Worm (Caenorhabditis elegans) whole organism, early embryonic: ENCODE measurements around the gene F10E7.6.

Experiments
- B0310.2 ChIP-seq: sonication (generic microtip); optimal IDR thresholded peaks from 2 replicates; lab custom pipeline; 2016; ENCODE audit warnings: mild to moderate bottlenecking, missing genetic modification characterization, missing compliant biosample characterization
- F13C5.2 ChIP-seq: sonication (generic microtip); optimal IDR thresholded peaks from 2 replicates; lab custom pipeline; 2017; ENCODE audit warnings: mild to moderate bottlenecking, missing genetic modification characterization, inconsistent platforms, missing compliant biosample characterization
- aly-1 ChIP-seq: sonication (generic microtip); optimal IDR thresholded peaks from 2 replicates; lab custom pipeline; 2016; ENCODE audit warnings: missing genetic modification characterization, missing compliant biosample characterization
- ama-1 ChIP-seq: fragments of 150-350 bp; optimal IDR thresholded peaks from 2 replicates; lab custom pipeline; 2014
- ceh-13 ChIP-seq: fragments of 200-800 bp; sonication (Bioruptor generic); optimal IDR thresholded peaks from 2 replicates; lab custom pipeline; 2018; ENCODE audit warnings: mild to moderate bottlenecking, missing genetic modification characterization, missing compliant biosample characterization
- ceh-36 ChIP-seq: sonication (generic microtip); optimal IDR thresholded peaks from 2 replicates; lab custom pipeline; 2016; ENCODE audit warnings: missing genetic modification characterization, inconsistent platforms, missing compliant biosample characterization
- ets-7 ChIP-seq: sonication (generic microtip); optimal IDR thresholded peaks from 2 replicates; lab custom pipeline; 2016; ENCODE audit warnings: missing genotype, missing genetic modification characterization, missing compliant biosample characterization
- flt-1 ChIP-seq: fragments of 200-800 bp; sonication (Bioruptor generic); IDR thresholded peaks from 2 replicates; pipeline ENCODE4 v1.3.6; 2022; ENCODE audit warnings: missing genetic modification characterization, missing compliant biosample characterization
- hmbx-1 ChIP-seq: sonication (generic microtip); optimal IDR thresholded peaks from 2 replicates; lab custom pipeline; 2016; ENCODE audit warnings: mild to moderate bottlenecking, missing genetic modification characterization, missing compliant biosample characterization
- hmg-4 ChIP-seq: fragments of 200-800 bp; sonication (Bioruptor generic); optimal IDR thresholded peaks from 2 replicates; lab custom pipeline; 2018; ENCODE audit warnings: mild to moderate bottlenecking, missing genetic modification characterization, missing compliant biosample characterization
- hnd-1 ChIP-seq: sonication (generic microtip); optimal IDR thresholded peaks from 2 replicates; lab custom pipeline; 2016; ENCODE audit warnings: missing genetic modification characterization, missing compliant biosample characterization
- pes-1 ChIP-seq: fragments of 200-800 bp; sonication (Bioruptor generic); IDR thresholded peaks from 2 replicates; pipeline ENCODE4 v1.3.6; 2022; ENCODE audit warnings: missing genetic modification reagents, missing genetic modification characterization, missing compliant biosample characterization
- scrt-1 ChIP-seq: fragments of 200-800 bp; sonication (Bioruptor generic); IDR thresholded peaks from 2 replicates; pipeline ENCODE4 v1.3.6; 2022; ENCODE audit warnings: missing genetic modification characterization, missing compliant biosample characterization
- sea-1 ChIP-seq: fragments of 200-800 bp; sonication (Bioruptor generic); conservative IDR thresholded peaks from 2 replicates; pipeline ENCODE4 v1.3.6; 2022; ENCODE audit warnings: missing genetic modification characterization, missing compliant biosample characterization
- tbx-11 ChIP-seq: fragments of 200-800 bp; sonication (Bioruptor generic); IDR thresholded peaks from 2 replicates; pipeline ENCODE4 v1.3.6; 2022; ENCODE audit warnings: missing genetic modification characterization, missing compliant biosample characterization
- tbx-37 ChIP-seq: fragments of 200-800 bp; sonication (Bioruptor generic); conservative IDR thresholded peaks from 2 replicates; pipeline ENCODE4 v1.3.6; 2022; ENCODE audit warnings: missing genetic modification reagents, missing genetic modification characterization, missing compliant biosample characterization
- tra-4 ChIP-seq: sonication (generic microtip); optimal IDR thresholded peaks from 2 replicates; lab custom pipeline; 2017; ENCODE audit warnings: missing genetic modification characterization, missing compliant biosample characterization

The F10E7.6 gene

DNA sequence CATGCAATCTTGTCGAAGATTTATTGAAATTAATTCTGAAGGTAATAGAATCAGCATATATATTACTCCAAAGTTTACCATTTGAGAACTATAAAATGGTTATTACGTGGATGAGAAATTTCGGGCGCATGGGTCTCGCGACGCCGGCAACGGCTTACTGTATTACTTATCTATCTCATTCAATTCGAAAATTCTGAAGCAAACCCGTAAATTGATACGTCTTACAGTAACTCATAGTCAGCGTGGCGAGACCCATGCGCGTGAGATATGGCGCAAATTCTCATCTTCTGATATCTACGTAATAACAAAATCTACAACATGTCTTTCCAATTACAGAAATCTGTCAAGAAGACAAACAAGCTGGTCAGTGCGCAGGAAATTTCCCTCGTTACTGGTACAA, 6.6 kb downstream of the F10E7.6 start:
- TF ChIP-seq pes-1 (GFP tag; lab: Robert Waterston, UW) (no peak), ceh-36 (no peak), ceh-13 (GFP tag; lab: Kevin White, UChicago) (no peak), sea-1 (no peak), B0310.2 (tag; lab: Kevin White, UChicago) (no peak), hmg-4 (GFP tag; lab: Kevin White, UChicago) (no peak), F13C5.2 (tag; lab: Kevin White, UChicago) (no peak), hnd-1 (tag; lab: Kevin White, UChicago) (no peak), ama-1 (lab: Kevin White, UChicago) (no peak), ets-7 (no peak), tra-4 (tag; lab: Kevin White, UChicago) (no peak), scrt-1 (no peak), aly-1 (tag; lab: Kevin White, UChicago) (no peak)

DNA sequence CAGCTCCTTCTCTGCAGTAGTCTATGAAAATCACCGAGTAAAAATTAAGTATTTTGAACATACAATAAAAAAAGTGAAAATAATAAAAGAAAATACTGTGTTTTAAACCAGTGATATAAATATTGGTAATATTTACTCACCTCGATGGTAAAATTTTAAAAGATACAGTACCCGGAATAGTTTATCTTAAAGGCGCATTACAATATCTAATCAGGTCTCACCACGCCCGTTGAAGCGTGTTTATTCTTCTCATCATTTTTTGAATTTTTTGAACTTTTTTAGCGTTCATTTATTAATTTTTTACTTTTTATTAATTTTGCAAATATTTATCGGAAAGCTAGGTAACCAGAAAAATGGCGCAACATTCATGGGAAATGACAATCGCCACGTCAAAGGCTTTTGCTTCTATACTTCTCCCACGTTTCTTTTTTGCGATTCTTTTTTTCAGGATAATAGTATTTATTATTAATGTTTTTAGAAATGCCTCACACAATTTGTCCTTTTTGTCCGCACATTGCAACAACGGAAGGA, 8.9 kb downstream of the F10E7.6 start, which contains the start of gene F10E7.2:
TSS of gene F10E7.2 (plus strand) at position 481 of the 531 bp plus-strand sequence.
- TF ChIP-seq B0310.2 (tag; lab: Kevin White, UChicago) (no peak), sea-1 (no peak), tbx-11 (GFP tag; lab: Robert Waterston, UW) (no peak), ama-1 (lab: Kevin White, UChicago) (no peak), ceh-13 (GFP tag; lab: Kevin White, UChicago) (no peak), hmg-4 (GFP tag; lab: Kevin White, UChicago) (no peak), flt-1 (GFP tag; lab: Robert Waterston, UW) (no peak)

DNA sequence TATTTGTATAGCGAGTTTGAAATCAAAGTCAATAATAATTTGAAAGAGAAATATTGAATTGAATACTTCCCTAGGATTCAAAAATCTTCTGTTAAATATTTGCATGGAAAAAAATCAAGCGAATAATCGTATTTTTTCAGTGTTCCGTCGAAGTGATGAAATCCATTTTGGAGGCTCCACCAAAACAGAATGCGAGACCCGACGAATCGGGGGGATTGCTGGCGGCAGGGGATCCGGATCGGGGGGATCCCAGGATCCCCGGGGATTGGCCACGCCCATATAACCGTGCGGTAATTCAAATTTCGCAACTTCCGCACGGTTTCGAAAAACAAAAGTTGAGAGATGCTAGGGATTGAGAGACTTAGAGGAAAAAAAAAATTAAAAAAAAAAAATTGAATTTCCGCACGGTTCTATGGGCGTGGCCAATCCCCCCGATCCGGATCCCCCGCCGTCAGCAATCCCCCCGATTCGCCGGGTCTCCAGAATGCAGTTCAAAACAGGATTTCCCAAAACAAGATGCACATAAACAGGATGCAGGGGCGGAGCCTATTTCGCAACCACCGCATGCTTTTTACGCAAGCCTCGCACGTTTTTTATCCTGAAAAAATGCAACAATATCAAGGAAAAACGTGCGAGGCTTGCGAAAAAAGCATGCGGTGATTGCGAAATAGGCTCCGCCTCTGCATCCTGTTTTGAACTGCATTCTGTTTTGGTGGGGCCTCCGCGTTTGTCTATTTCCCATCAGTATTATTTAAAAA, 10.0 kb downstream of the F10E7.6 start, which contains the start of gene F10E7.11:
TSS of gene F10E7.11 (minus strand) at position 232 of the 758 bp plus-strand sequence.
- TF ChIP-seq tbx-11 (GFP tag; lab: Robert Waterston, UW) (no peak), flt-1 (GFP tag; lab: Robert Waterston, UW) (no peak), F13C5.2 (tag; lab: Kevin White, UChicago) (no peak), ets-7 (no peak), scrt-1 (no peak), hnd-1 (tag; lab: Kevin White, UChicago) (no peak), tbx-37 (GFP tag; lab: Robert Waterston, UW) (no peak), ama-1 (lab: Kevin White, UChicago) (no peak), B0310.2 (tag; lab: Kevin White, UChicago) (no peak), aly-1 (tag; lab: Kevin White, UChicago) (no peak), hmg-4 (GFP tag; lab: Kevin White, UChicago) (no peak), sea-1 (no peak), pes-1 (GFP tag; lab: Robert Waterston, UW) (no peak), ceh-13 (GFP tag; lab: Kevin White, UChicago) (no peak), ceh-36 (no peak)

DNA sequence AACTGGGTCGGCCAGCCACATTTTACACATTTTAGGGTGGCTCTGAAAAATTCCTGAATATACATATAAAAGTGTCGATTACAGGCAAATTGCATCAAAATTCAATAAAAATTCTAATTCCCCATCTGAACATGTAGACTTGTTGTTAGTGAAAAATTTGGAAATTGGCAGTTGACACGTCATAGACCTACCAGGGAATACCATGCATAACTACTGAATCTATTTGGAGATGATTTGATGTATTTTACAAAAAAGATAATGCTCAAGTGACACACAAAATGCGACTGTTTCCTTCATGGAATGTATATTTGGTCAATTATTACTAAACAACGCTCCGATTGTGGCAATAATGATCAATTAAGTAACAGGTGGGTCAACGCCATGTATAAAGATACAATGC, 13.6 kb downstream of the F10E7.6 start, which contains the start of gene F10E7.1:
TSS of gene F10E7.1 (plus strand) at position 301 of the 400 bp plus-strand sequence.
- TF ChIP-seq tbx-37 (GFP tag; lab: Robert Waterston, UW) (no peak), aly-1 (tag; lab: Kevin White, UChicago) (no peak), hmg-4 (GFP tag; lab: Kevin White, UChicago) (no peak), tbx-11 (GFP tag; lab: Robert Waterston, UW) (no peak), ama-1 (lab: Kevin White, UChicago) (no peak), flt-1 (GFP tag; lab: Robert Waterston, UW) (no peak), ets-7 (no peak), B0310.2 (tag; lab: Kevin White, UChicago) (no peak)

DNA sequence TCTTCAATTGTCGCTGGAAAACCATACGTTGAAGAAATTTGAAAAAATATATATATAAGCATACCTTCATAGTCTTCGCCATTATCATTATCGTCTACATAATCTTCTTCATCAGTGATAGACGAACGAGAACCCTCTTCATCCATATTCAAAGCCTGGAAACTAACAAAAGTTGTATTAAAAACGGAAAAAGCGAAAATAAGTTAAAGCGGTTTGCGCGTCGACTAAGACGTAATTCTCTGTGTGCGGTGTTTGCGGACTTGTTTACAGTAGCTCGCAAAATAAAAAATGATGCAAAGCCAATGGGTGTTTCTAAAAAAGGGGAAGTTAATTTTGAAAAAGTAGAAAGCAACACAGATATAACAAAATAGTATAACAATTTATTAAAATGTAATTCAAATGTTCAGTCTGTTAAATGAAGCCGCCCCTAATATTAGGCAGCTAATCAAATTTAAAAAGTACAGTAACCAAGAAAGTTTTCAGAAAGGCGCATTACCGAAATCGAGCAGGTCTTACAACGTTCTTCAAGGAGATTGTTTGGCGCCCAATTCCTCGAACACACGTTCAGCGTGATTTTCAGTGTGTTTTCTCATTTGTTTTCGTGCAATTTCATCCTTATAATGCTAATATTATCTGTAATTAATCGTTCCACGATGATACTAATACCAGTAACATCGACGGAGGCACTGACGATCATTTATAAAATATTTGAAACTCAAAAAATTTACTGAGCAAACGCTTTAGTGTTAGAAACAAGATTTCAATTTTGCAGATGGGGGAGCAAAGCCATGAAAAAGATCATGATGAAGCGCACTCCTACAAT, 19.2 kb downstream of the F10E7.6 start, which contains the start of the genes T07F8.4 and gld-3:
TSS of gene T07F8.4 (minus strand) at position 162 of the 823 bp plus-strand sequence.
TSS of gene gld-3 (plus strand) at position 773 of the 823 bp plus-strand sequence.
- TF ChIP-seq flt-1 (GFP tag; lab: Robert Waterston, UW) = no peak
- no peak for TF ChIP-seq F13C5.2 (tag; lab: Kevin White, UChicago)
- TF ChIP-seq pes-1 (GFP tag; lab: Robert Waterston, UW) = no peak
- TF ChIP-seq sea-1 = no peak
- no peak for TF ChIP-seq ama-1 (lab: Kevin White, UChicago)
- TF ChIP-seq hmbx-1 (tag; lab: Kevin White, UChicago) = no peak
- no peak for TF ChIP-seq hnd-1 (tag; lab: Kevin White, UChicago)
- no peak for TF ChIP-seq ets-7
- no peak for TF ChIP-seq hmg-4 (GFP tag; lab: Kevin White, UChicago)
- TF ChIP-seq aly-1 (tag; lab: Kevin White, UChicago) = no peak
- no peak for TF ChIP-seq tbx-37 (GFP tag; lab: Robert Waterston, UW)
- no peak for TF ChIP-seq tra-4 (tag; lab: Kevin White, UChicago)
- no peak for TF ChIP-seq ceh-36
- TF ChIP-seq tbx-11 (GFP tag; lab: Robert Waterston, UW) = no peak

DNA sequence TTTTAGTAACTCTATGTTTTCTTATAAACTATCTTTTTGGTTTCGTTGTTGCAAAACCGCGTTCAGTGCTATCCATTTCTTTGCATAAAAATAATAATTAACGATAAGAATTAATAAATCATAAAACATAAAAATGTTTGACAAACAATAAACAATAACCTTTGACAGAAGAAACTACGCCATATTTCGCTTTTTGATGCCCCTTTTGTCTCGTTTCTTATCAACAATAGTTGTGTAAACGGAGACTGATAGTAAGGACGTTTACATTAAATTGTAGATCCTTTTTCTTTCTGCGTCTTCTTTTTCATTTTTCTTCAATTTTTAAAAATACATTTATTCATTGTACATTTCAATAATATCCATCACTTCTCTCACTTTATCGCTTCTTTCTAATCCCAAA, 26.2 kb downstream of the F10E7.6 start:
- no peak for TF ChIP-seq sea-1
- no peak for TF ChIP-seq aly-1 (tag; lab: Kevin White, UChicago)
- no peak for TF ChIP-seq hnd-1 (tag; lab: Kevin White, UChicago)
- TF ChIP-seq B0310.2 (tag; lab: Kevin White, UChicago) = no peak
- TF ChIP-seq ama-1 (lab: Kevin White, UChicago) = no peak
- TF ChIP-seq tbx-11 (GFP tag; lab: Robert Waterston, UW) = no peak
